Fruit fly (Drosophila melanogaster) whole organism, pupa: ENCODE results near the gene CG11911.

Experiments
- CG10348 ChIP-seq: fragments of 200-800 bp; sonication (Bioruptor generic); IDR thresholded peaks from 2 replicates; pipeline ENCODE4 v1.3.6; 2022; ENCODE audit warnings: missing biosample characterization, missing genetic modification characterization
- CG32121 ChIP-seq: fragments of 200-800 bp; sonication (Bioruptor generic); IDR thresholded peaks from 2 replicates; pipeline ENCODE4 v1.3.6; 2022; ENCODE audit warnings: missing biosample characterization, missing genetic modification characterization
- CG34367 ChIP-seq: fragments of 200-800 bp; sonication (Bioruptor generic); optimal IDR thresholded peaks from 2 replicates; lab custom pipeline; 2018; ENCODE audit warnings: missing biosample characterization, mild to moderate bottlenecking, missing genetic modification characterization
- CG8159 ChIP-seq: fragments of 200-800 bp; sonication (Bioruptor generic); optimal IDR thresholded peaks from 3 replicates; lab custom pipeline; 2018; ENCODE audit warnings: missing biosample characterization, mild to moderate bottlenecking, missing genetic modification characterization, moderate library complexity
- CG9948 ChIP-seq: fragments of 200-800 bp; sonication (Bioruptor generic); optimal IDR thresholded peaks from 2 replicates; lab custom pipeline; 2018; ENCODE audit warnings: missing biosample characterization, mild to moderate bottlenecking, missing genetic modification characterization, moderate library complexity
- D1 ChIP-seq: fragments of 200-800 bp; sonication (Bioruptor generic); optimal IDR thresholded peaks from 2 replicates; lab custom pipeline; 2018; ENCODE audit warnings: missing biosample characterization, mild to moderate bottlenecking, missing genetic modification characterization, moderate library complexity
- Ets98B ChIP-seq: fragments of 200-800 bp; sonication (Bioruptor generic); IDR thresholded peaks from 2 replicates; pipeline ENCODE4 v1.3.6; 2022; ENCODE audit warnings: missing biosample characterization, missing genetic modification characterization
- Pif1B ChIP-seq: fragments of 200-800 bp; sonication (Bioruptor generic); optimal IDR thresholded peaks from 3 replicates; lab custom pipeline; 2016; ENCODE audit warnings: missing biosample characterization, missing genetic modification characterization
- Snoo ChIP-seq: fragments of 200-800 bp; sonication (Bioruptor generic); optimal IDR thresholded peaks from 3 replicates; lab custom pipeline; 2017; ENCODE audit warnings: missing biosample characterization, mild to moderate bottlenecking, missing genetic modification characterization, inconsistent platforms
- fd96Ca ChIP-seq: fragments of 200-800 bp; sonication (Bioruptor generic); IDR thresholded peaks from 3 replicates; pipeline ENCODE4 v1.3.6; 2022; ENCODE audit warnings: missing biosample characterization, missing genetic modification characterization
- gl ChIP-seq: fragments of 200-800 bp; sonication (Bioruptor generic); optimal IDR thresholded peaks from 2 replicates; lab custom pipeline; 2018; ENCODE audit warnings: missing biosample characterization, mild to moderate bottlenecking, missing genetic modification characterization

DNA sequence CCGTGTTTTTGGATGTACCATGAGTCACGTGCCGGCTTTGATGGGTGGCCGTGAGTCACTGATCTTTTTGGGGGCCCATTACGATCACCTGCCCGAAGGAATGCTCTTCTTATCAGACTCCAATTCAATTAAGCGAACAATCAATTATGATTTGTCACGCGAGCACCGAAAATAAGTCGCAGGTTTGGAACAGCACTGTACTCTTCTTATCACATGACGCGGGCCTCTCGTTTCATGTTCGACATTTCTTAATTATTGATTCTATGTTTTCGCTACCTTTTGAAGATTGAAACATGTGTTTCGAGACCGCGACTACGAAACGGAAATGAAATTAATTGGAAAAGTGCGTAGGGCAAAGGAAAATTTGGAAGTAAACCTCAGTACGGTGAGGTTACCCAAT is 48.8 kb upstream of the CG11911 start:
- TF ChIP-seq Ets98B (GFP tag; lab: Robert Waterston, UW) (no peak), gl (tag; lab: Kevin White, UChicago) (no peak), CG9948 (tag; lab: Kevin White, UChicago) (no peak), Snoo (tag; lab: Kevin White, UChicago) (no peak), CG8159 (tag; lab: Kevin White, UChicago) (no peak), CG10348 (GFP tag; lab: Robert Waterston, UW) (no peak), fd96Ca (GFP tag; lab: Robert Waterston, UW) (no peak), Pif1B (GFP tag; lab: Kevin White, UChicago) (no peak), CG32121 (GFP tag; lab: Robert Waterston, UW) (no peak), CG34367 (no peak), D1 (tag; lab: Kevin White, UChicago) (no peak)
